Fruit fly (Drosophila melanogaster) whole organism, wandering third instar larva: ENCODE measurements around the gene Atx-1.

Source experiments
- Dfd ChIP-seq: fragments of >200 bp; optimal IDR thresholded peaks from 2 replicates; lab custom pipeline; 2017; ENCODE audit warnings: missing biosample characterization, missing genetic modification characterization
- Dif ChIP-seq: fragments of 200-275, 200-300 bp; sonication (Bioruptor generic); optimal IDR thresholded peaks from 2 replicates; lab custom pipeline; 2018; ENCODE audit warnings: missing biosample characterization, missing genetic modification characterization; ENCODE audit not compliant: partially characterized antibody
- Hr78 ChIP-seq: fragments of >200 bp; optimal IDR thresholded peaks from 2 replicates; lab custom pipeline; 2017; ENCODE audit warnings: missing biosample characterization, missing genetic modification characterization
- Sp1 ChIP-seq: fragments of 200-800 bp; sonication (Bioruptor generic); optimal IDR thresholded peaks from 3 replicates; lab custom pipeline; 2019; ENCODE audit warnings: missing biosample characterization, mild to moderate bottlenecking, missing genetic modification characterization, moderate library complexity
- br ChIP-seq: fragments of 200-800 bp; sonication (Bioruptor generic); optimal IDR thresholded peaks from 2 replicates; lab custom pipeline; 2016; ENCODE audit warnings: missing biosample characterization, missing genetic modification characterization
- dl ChIP-seq, 2 experiments: fragments of 175-275, 200-275 bp in 1 of 2; fragments of 200-275 bp in 1 of 2; sonication (Bioruptor generic); optimal IDR thresholded peaks; lab custom pipeline; 2018; ENCODE audit warnings: mild to moderate bottlenecking in 2 of 2, missing biosample characterization in 2 of 2, missing genetic modification characterization in 2 of 2, moderate library complexity in 2 of 2; ENCODE audit not compliant: partially characterized antibody in 2 of 2, insufficient read depth in 1 of 2
- h ChIP-seq: fragments of 200-800 bp; sonication (Bioruptor generic); optimal IDR thresholded peaks from 3 replicates; lab custom pipeline; 2016; ENCODE audit warnings: missing biosample characterization, mild to moderate bottlenecking, missing genetic modification characterization
- pan ChIP-seq: fragments of >200 bp; optimal IDR thresholded peaks from 2 replicates; lab custom pipeline; 2017
- psq ChIP-seq: fragments of 200-800 bp; sonication (Bioruptor generic); optimal IDR thresholded peaks from 3 replicates; lab custom pipeline; 2017; ENCODE audit warnings: missing biosample characterization, mild to moderate bottlenecking, missing genetic modification characterization, moderate library complexity
- usp ChIP-seq: fragments of >200 bp; optimal IDR thresholded peaks from 2 replicates; lab custom pipeline; 2017; ENCODE audit warnings: missing biosample characterization, missing genetic modification characterization

dm6 chrX:6853384-6853783, 30.4 kb downstream of the Atx-1 start:
- TF ChIP-seq Hr78 (GFP tag; lab: Kevin White, UChicago) (no peak), psq (peak; percentile 77), Dif (GFP tag; lab: Kevin White, UChicago) (peak; percentile 31), Dfd (GFP tag; lab: Kevin White, UChicago) (no peak), br (no peak), usp (GFP tag; lab: Kevin White, UChicago) (no peak), h (GFP tag; lab: Kevin White, UChicago) (no peak), Sp1 (GFP tag; lab: Kevin White, UChicago) (peak; percentile 45), dl (GFP tag; optimal IDR thresholded peaks at IDR 0.05; lab: Kevin White, UChicago; ENCODE audit: insufficient read depth in 1 of 2, partially characterized antibody in 2 of 2) (no peak), pan (lab: Kevin White, UChicago) (no peak)
